Worm (Caenorhabditis elegans): ENCODE results near the gene T27D12.1.

DNA sequence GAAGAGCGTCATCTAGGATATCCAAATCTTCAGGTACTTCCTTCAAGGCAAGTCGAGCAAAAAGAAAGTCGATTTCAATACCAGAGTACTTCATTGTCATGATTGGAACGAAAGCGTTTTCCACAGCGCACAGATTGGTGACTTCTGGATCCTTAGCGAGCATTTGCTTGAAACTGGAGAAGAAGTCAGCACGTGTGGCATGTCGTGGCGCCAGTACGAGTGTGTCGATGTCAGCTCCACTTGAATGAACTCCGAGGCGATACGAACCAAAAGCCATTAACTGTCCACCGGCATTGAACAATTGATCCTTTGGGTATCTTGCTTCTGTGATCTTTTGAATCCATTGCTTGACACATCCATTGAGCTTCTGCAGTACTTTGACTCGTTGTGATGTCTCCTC, 26.4 kb upstream of the T27D12.1 start:
- TF ChIP-seq pha-4 (tag; optimal IDR thresholded peaks at IDR 0.05) (no peak), T26A5.8 (tag; optimal IDR thresholded peaks at IDR 0.05) (no peak), Y67H2A.10 (GFP tag; conservative IDR thresholded peaks at IDR 0.05) (no peak), nhr-27 (tag; optimal IDR thresholded peaks at IDR 0.05) (no peak), K12H6.12 (tag; optimal IDR thresholded peaks at IDR 0.05) (no peak), snpc-4 (GFP tag; optimal IDR thresholded peaks at IDR 0.05) (no peak), snpc-4 (tag; optimal IDR thresholded peaks at IDR 0.05) (no peak), efl-1 (GFP tag; optimal IDR thresholded peaks at IDR 0.05) (no peak), ama-1 (optimal IDR thresholded peaks at IDR 0.05) (no peak), ama-1 (GFP tag; optimal IDR thresholded peaks at IDR 0.05) (no peak), rec-8 (tag; optimal IDR thresholded peaks at IDR 0.05) (no peak), nhr-90 (tag; optimal IDR thresholded peaks at IDR 0.05) (no peak), nfya-1 (tag; optimal IDR thresholded peaks at IDR 0.05; ENCODE audit: borderline replicate concordance, insufficient read depth) (no peak), B0035.1 (tag; optimal IDR thresholded peaks at IDR 0.05) (no peak)
